Worm (Caenorhabditis elegans): ENCODE data around the gene srv-6.

DNA sequence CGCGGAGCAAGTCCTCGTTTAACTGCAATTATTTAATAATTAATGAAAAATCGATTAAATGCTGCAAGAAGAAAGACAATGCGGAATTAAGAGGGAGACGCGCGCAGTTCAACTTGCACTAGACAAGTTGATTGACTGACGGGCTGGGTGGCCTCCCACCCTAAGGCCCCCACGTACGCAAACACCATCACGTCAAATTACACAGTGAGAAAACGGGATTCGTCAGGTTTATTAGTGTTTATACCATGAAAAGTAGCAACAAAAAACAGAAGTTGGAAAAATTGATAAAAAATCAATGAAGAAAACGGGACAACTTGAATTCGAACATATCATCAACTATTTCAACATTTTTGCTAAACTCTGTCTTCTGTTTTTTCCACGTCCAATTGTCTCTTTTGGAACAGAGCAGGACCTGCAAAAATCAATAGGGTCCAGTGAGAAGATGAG lies 50.7 kb downstream of the srv-6 start:
- TF ChIP-seq ZK546.5 (tag; optimal IDR thresholded peaks at IDR 0.05) = no peak
- peak; percentile 39 for TF ChIP-seq F13H6.1 (tag; optimal IDR thresholded peaks at IDR 0.05)
- no peak for TF ChIP-seq nhr-11 (tag; optimal IDR thresholded peaks at IDR 0.05)
- TF ChIP-seq snpc-4 (tag; optimal IDR thresholded peaks at IDR 0.05) = no peak
- no peak for TF ChIP-seq zag-1 (tag; optimal IDR thresholded peaks at IDR 0.05)
- TF ChIP-seq ztf-11 (tag; optimal IDR thresholded peaks at IDR 0.05) = no peak
- TF ChIP-seq R02D3.7 (tag; optimal IDR thresholded peaks at IDR 0.05) = no peak
- no peak for TF ChIP-seq ama-1 (optimal IDR thresholded peaks at IDR 0.05)
- no peak for TF ChIP-seq mdl-1 (tag; optimal IDR thresholded peaks at IDR 0.05)
- TF ChIP-seq unc-62 (GFP tag; optimal IDR thresholded peaks at IDR 0.05) = no peak
- no peak for TF ChIP-seq nhr-237 (tag; optimal IDR thresholded peaks at IDR 0.05)
- no peak for TF ChIP-seq skn-1 (tag; optimal IDR thresholded peaks at IDR 0.05)
- no peak for TF ChIP-seq ceh-82 (tag; optimal IDR thresholded peaks at IDR 0.05)
- no peak for TF ChIP-seq mab-5 (tag; optimal IDR thresholded peaks at IDR 0.05)
